Worm (Caenorhabditis elegans) whole organism, L2 larva: ENCODE data around the gene lap-1.

Source experiments
- skn-1 ChIP-seq: sonication (generic microtip); optimal IDR thresholded peaks from 2 replicates; lab custom pipeline; 2017; ENCODE audit warnings: missing biosample characterization, missing genetic modification characterization
- zag-1 ChIP-seq: fragments of 150-350 bp; optimal IDR thresholded peaks from 2 replicates; lab custom pipeline; 2014; ENCODE audit warnings: missing biosample characterization, missing genetic modification characterization

- TF ChIP-seq skn-1 (tag; lab: Kevin White, UChicago): no peak
- TF ChIP-seq zag-1 (tag; lab: Kevin White, UChicago): no peak
Observed at ce11 chrIII:8446534-8446933, 44.8 kb upstream of the lap-1 start, which contains the start of gene hsp-110.
